Fruit fly (Drosophila melanogaster) whole organism, embryonic: Measurements from ENCODE around the gene Alg12.
A peak's percentile ranks its signal among the peaks of the same experiment; 100 is the strongest.

Experiments used
- CG11398 ChIP-seq: fragments of 200-800 bp; sonication (Bioruptor generic); optimal IDR thresholded peaks from 2 replicates; lab custom pipeline; 2016; ENCODE audit warnings: missing biosample characterization, missing genetic modification characterization
- CG11723 ChIP-seq: fragments of 200-800 bp; sonication (Bioruptor generic); optimal IDR thresholded peaks from 2 replicates; lab custom pipeline; 2017; ENCODE audit warnings: missing biosample characterization, mild to moderate bottlenecking, missing genetic modification characterization
- CG12744 ChIP-seq: fragments of 200-800 bp; sonication (Bioruptor generic); optimal IDR thresholded peaks from 2 replicates; lab custom pipeline; 2016; ENCODE audit warnings: missing biosample characterization, missing genetic modification characterization
- CG13123 ChIP-seq: fragments of 200-800 bp; sonication (Bioruptor generic); optimal IDR thresholded peaks from 2 replicates; lab custom pipeline; 2016; ENCODE audit warnings: missing biosample characterization, missing genetic modification characterization
- CG13624 ChIP-seq: fragments of 200-800 bp; sonication (Bioruptor generic); optimal IDR thresholded peaks from 2 replicates; lab custom pipeline; 2016; ENCODE audit warnings: missing biosample characterization, missing genetic modification characterization
- CG1602 ChIP-seq: fragments of 200-800 bp; sonication (Bioruptor generic); optimal IDR thresholded peaks from 3 replicates; lab custom pipeline; 2016; ENCODE audit warnings: missing biosample characterization, missing genetic modification characterization
- CG31224 ChIP-seq: fragments of 200-800 bp; sonication (Bioruptor generic); IDR thresholded peaks from 2 replicates; pipeline ENCODE4 v1.3.6; 2022; ENCODE audit warnings: missing biosample characterization, missing genetic modification characterization
- CG4282 ChIP-seq: fragments of 200-800 bp; sonication (Bioruptor generic); optimal IDR thresholded peaks from 2 replicates; lab custom pipeline; 2016; ENCODE audit warnings: missing biosample characterization, missing genetic modification characterization
- CG4328 ChIP-seq: fragments of 200-800 bp; sonication (Bioruptor generic); optimal IDR thresholded peaks from 3 replicates; lab custom pipeline; 2017; ENCODE audit warnings: missing biosample characterization, missing genetic modification reagents, missing genetic modification characterization
- CG4617 ChIP-seq: fragments of 200-800 bp; sonication (Bioruptor generic); optimal IDR thresholded peaks from 3 replicates; lab custom pipeline; 2016; ENCODE audit warnings: missing biosample characterization, missing genetic modification characterization, borderline replicate concordance
- CG5180 ChIP-seq: fragments of 200-800 bp; sonication (Bioruptor generic); optimal IDR thresholded peaks from 3 replicates; lab custom pipeline; 2017; ENCODE audit warnings: missing biosample characterization, missing genetic modification characterization, mild to moderate bottlenecking, moderate library complexity, missing genetic modification reagents
- CG7839 ChIP-seq: fragments of 200-800 bp; sonication (Bioruptor generic); optimal IDR thresholded peaks from 3 replicates; lab custom pipeline; 2018; ENCODE audit warnings: missing biosample characterization, mild to moderate bottlenecking, missing genetic modification characterization, moderate library complexity
- CG7963 ChIP-seq: fragments of 200-800 bp; sonication (Bioruptor generic); IDR thresholded peaks from 3 replicates; pipeline ENCODE4 v1.3.6; 2022; ENCODE audit warnings: missing biosample characterization, missing genetic modification characterization; ENCODE audit not compliant: partially characterized antibody
- CG8478 ChIP-seq: fragments of >200 bp; optimal IDR thresholded peaks from 2 replicates; lab custom pipeline; 2018
- CG9727 ChIP-seq: fragments of 200-800 bp; sonication (Bioruptor generic); optimal IDR thresholded peaks from 3 replicates; lab custom pipeline; 2017; ENCODE audit warnings: missing biosample characterization, mild to moderate bottlenecking, missing genetic modification characterization
- CG9797 ChIP-seq: fragments of 200-800 bp; sonication (Bioruptor generic); optimal IDR thresholded peaks from 3 replicates; lab custom pipeline; 2018; ENCODE audit warnings: missing biosample characterization, mild to moderate bottlenecking, missing genetic modification characterization
- CG9932 ChIP-seq: fragments of 200-800 bp; sonication (Bioruptor generic); IDR thresholded peaks from 2 replicates; pipeline ENCODE4 v1.3.6; 2022; ENCODE audit warnings: missing biosample characterization, missing genetic modification characterization
- D ChIP-seq, 2 experiments: fragments of 200-800 bp in 1 of 2; fragments of >200 bp in 1 of 2; sonication (Bioruptor generic) in 1 of 2; optimal IDR thresholded peaks; 2 replicates in 1 of 2; 3 replicates in 1 of 2; lab custom pipeline; 2017; ENCODE audit warnings: mild to moderate bottlenecking in 1 of 2, missing biosample characterization in 1 of 2, missing genetic modification characterization in 1 of 2, missing genetic modification reagents in 1 of 2
- Dbx ChIP-seq: fragments of 200-800 bp; sonication (Bioruptor generic); IDR thresholded peaks from 3 replicates; pipeline ENCODE4 v1.3.6; 2022; ENCODE audit warnings: missing biosample characterization, missing genetic modification characterization
- Dp ChIP-seq: fragments of 200-800 bp; sonication (Bioruptor generic); optimal IDR thresholded peaks from 2 replicates; lab custom pipeline; 2018; ENCODE audit warnings: missing biosample characterization, mild to moderate bottlenecking, missing genetic modification characterization, moderate library complexity
- E2f2 ChIP-seq: fragments of 200-800 bp; sonication (Bioruptor generic); IDR thresholded peaks from 2 replicates; pipeline ENCODE4 v1.3.6; 2022; ENCODE audit warnings: missing biosample characterization, missing genetic modification characterization
- Ets65A ChIP-seq: fragments of 200-800 bp; sonication (Bioruptor generic); peaks from one replicate; lab custom pipeline; 2016; ENCODE audit warnings: missing biosample characterization, missing genetic modification characterization
- Ets97D ChIP-seq: fragments of 200-800 bp; sonication (Bioruptor generic); optimal IDR thresholded peaks from 3 replicates; lab custom pipeline; 2016; ENCODE audit warnings: missing biosample characterization, missing genetic modification characterization
- H2.0 ChIP-seq: fragments of 200-800 bp; sonication (Bioruptor generic); IDR thresholded peaks from 2 replicates; pipeline ENCODE4 v1.3.6; 2022; ENCODE audit warnings: missing biosample characterization, missing genetic modification characterization
- Hand ChIP-seq: fragments of 200-800 bp; sonication (Bioruptor generic); optimal IDR thresholded peaks from 2 replicates; lab custom pipeline; 2017; ENCODE audit warnings: mild to moderate bottlenecking, missing biosample characterization, missing genetic modification reagents, missing genetic modification characterization
- Hr51 ChIP-seq, 2 experiments: fragments of 200-800 bp; sonication (Bioruptor generic); optimal IDR thresholded peaks; 2 replicates in 1 of 2; 3 replicates in 1 of 2; lab custom pipeline; 2016 to 2018; ENCODE audit warnings: missing biosample characterization in 2 of 2, missing genetic modification characterization in 2 of 2, mild to moderate bottlenecking in 1 of 2, moderate library complexity in 1 of 2
- Kr ChIP-seq: fragments of 200-800 bp; sonication (Bioruptor generic); optimal IDR thresholded peaks from 2 replicates; lab custom pipeline; 2017; ENCODE audit warnings: missing biosample characterization, mild to moderate bottlenecking, missing genetic modification characterization
- MBD-R2 ChIP-seq: fragments of 200-800 bp; sonication (Bioruptor generic); IDR thresholded peaks from 2 replicates; pipeline ENCODE4 v1.3.6; 2022; ENCODE audit warnings: missing biosample characterization, missing genetic modification characterization
- MESR4 ChIP-seq: fragments of 200-800 bp; sonication (Bioruptor generic); optimal IDR thresholded peaks from 2 replicates; lab custom pipeline; 2018; ENCODE audit warnings: missing biosample characterization, mild to moderate bottlenecking, missing genetic modification characterization, moderate library complexity
- Myb ChIP-seq: fragments of 200-800 bp; sonication (Bioruptor generic); optimal IDR thresholded peaks from 2 replicates; lab custom pipeline; 2016; ENCODE audit warnings: missing biosample characterization, missing genetic modification characterization
- NC2α ChIP-seq: fragments of 200-800 bp; sonication (Bioruptor generic); optimal IDR thresholded peaks from 2 replicates; lab custom pipeline; 2016; ENCODE audit warnings: missing biosample characterization, missing genetic modification characterization
- NC2β ChIP-seq: fragments of 200-800 bp; sonication (Bioruptor generic); optimal IDR thresholded peaks from 2 replicates; lab custom pipeline; 2016; ENCODE audit warnings: missing biosample characterization, missing genetic modification characterization
- NK7.1 ChIP-seq: fragments of 200-800 bp; sonication (Bioruptor generic); optimal IDR thresholded peaks from 3 replicates; lab custom pipeline; 2016; ENCODE audit warnings: missing biosample characterization, missing genetic modification characterization
- Nf-YA ChIP-seq: fragments of 200-800 bp; sonication (Bioruptor generic); IDR thresholded peaks from 2 replicates; pipeline ENCODE4 v1.3.6; 2022; ENCODE audit warnings: missing biosample characterization, missing genetic modification characterization
- Opbp ChIP-seq: fragments of 200-800 bp; sonication (Bioruptor generic); IDR thresholded peaks from 3 replicates; pipeline ENCODE4 v1.3.6; 2022; ENCODE audit warnings: missing biosample characterization, missing genetic modification characterization; ENCODE audit not compliant: partially characterized antibody
- az2 ChIP-seq: fragments of 200-800 bp; sonication (Bioruptor generic); optimal IDR thresholded peaks from 3 replicates; lab custom pipeline; 2016; ENCODE audit warnings: missing biosample characterization, missing genetic modification characterization
- bigmax ChIP-seq: fragments of 200-800 bp; sonication (Bioruptor generic); optimal IDR thresholded peaks from 2 replicates; lab custom pipeline; 2018; ENCODE audit warnings: missing biosample characterization, mild to moderate bottlenecking, missing genetic modification characterization
- btn ChIP-seq: fragments of 200-800 bp; sonication (Bioruptor generic); optimal IDR thresholded peaks from 2 replicates; lab custom pipeline; 2016; ENCODE audit warnings: missing biosample characterization, missing genetic modification characterization
- cad ChIP-seq: fragments of >200 bp; optimal IDR thresholded peaks from 2 replicates; lab custom pipeline; 2017; ENCODE audit warnings: missing biosample characterization, missing genetic modification characterization
- gfzf ChIP-seq: fragments of 200-800 bp; sonication (Bioruptor generic); optimal IDR thresholded peaks from 2 replicates; lab custom pipeline; 2016; ENCODE audit warnings: missing biosample characterization, mild to moderate bottlenecking, missing genetic modification characterization, moderate library complexity
- hth ChIP-seq: fragments of >200 bp; optimal IDR thresholded peaks from 2 replicates; lab custom pipeline; 2017; ENCODE audit warnings: inconsistent platforms
- nmo ChIP-seq: fragments of 200-800 bp; sonication (Bioruptor generic); optimal IDR thresholded peaks from 2 replicates; lab custom pipeline; 2018; ENCODE audit warnings: missing biosample characterization, mild to moderate bottlenecking, missing genetic modification characterization, moderate library complexity
- otp ChIP-seq: fragments of 200-800 bp; sonication (Bioruptor generic); IDR thresholded peaks from 3 replicates; pipeline ENCODE4, ENCODE4 v1.3.6; 2022; ENCODE audit warnings: missing biosample characterization, missing genetic modification characterization
- pzg ChIP-seq: fragments of 200-800 bp; sonication (Bioruptor generic); optimal IDR thresholded peaks from 3 replicates; lab custom pipeline; 2018; ENCODE audit warnings: missing biosample characterization, mild to moderate bottlenecking, missing genetic modification characterization, moderate library complexity
- sens ChIP-seq: fragments of 200-800 bp; sonication (Bioruptor generic); peaks from one replicate; lab custom pipeline; 2016; ENCODE audit warnings: missing biosample characterization, missing genetic modification characterization
- sisA ChIP-seq: fragments of 200-800 bp; sonication (Bioruptor generic); IDR thresholded peaks from 2 replicates; pipeline ENCODE4 v1.3.6; 2022; ENCODE audit warnings: missing biosample characterization, missing genetic modification characterization
- slbo ChIP-seq: fragments of 200-800 bp; sonication (Bioruptor generic); IDR thresholded peaks from 2 replicates; pipeline ENCODE4 v1.3.6; 2022; ENCODE audit warnings: missing biosample characterization, missing genetic modification characterization
- sr ChIP-seq: fragments of 200-800 bp; sonication (Bioruptor generic); IDR thresholded peaks from 3 replicates; pipeline ENCODE4 v1.3.6; 2022; ENCODE audit warnings: missing biosample characterization, missing genetic modification characterization
- tll ChIP-seq, 2 experiments: fragments of 200-800 bp in 1 of 2; fragments of >200 bp in 1 of 2; sonication (Bioruptor generic) in 1 of 2; optimal IDR thresholded peaks; 2 replicates each; lab custom pipeline; 2017 to 2019; ENCODE audit warnings: missing biosample characterization in 2 of 2, missing genetic modification characterization in 2 of 2, mild to moderate bottlenecking in 1 of 2, moderate library complexity in 1 of 2
- zfh1 ChIP-seq: fragments of 200-800 bp; sonication (Bioruptor generic); IDR thresholded peaks from 3 replicates; pipeline ENCODE4 v1.3.6; 2022; ENCODE audit warnings: missing biosample characterization, missing genetic modification characterization

Gene Alg12

dm6 chr3R:9747900-9748663 is 8.2 kb upstream of the Alg12 start:
- TF ChIP-seq MBD-R2 (peak; percentile 15; the same call in 1 of the 2 replicates), E2f2 (peak; percentile 80), CG12744 (GFP tag; lab: Kevin White, UChicago) (no peak), Ets97D (no peak), MESR4 (GFP tag; lab: Kevin White, UChicago) (peak; percentile 60), CG9932 (GFP tag; lab: Robert Waterston, UW) (no peak), Ets65A (GFP tag; lab: Kevin White, UChicago) (no peak), Myb (GFP tag; lab: Kevin White, UChicago) (peak; percentile 15), CG4617 (GFP tag; lab: Kevin White, UChicago) (peak; percentile 70), NK7.1 (GFP tag; lab: Kevin White, UChicago) (no peak), Hand (GFP tag; lab: Kevin White, UChicago) (no peak), gfzf (GFP tag; lab: Kevin White, UChicago) (peak; percentile 85), CG9727 (GFP tag; lab: Kevin White, UChicago) (no peak), Dp (GFP tag; lab: Kevin White, UChicago) (peak; percentile 75), pzg (GFP tag; lab: Kevin White, UChicago) (peak; percentile 50), CG13624 (no peak), bigmax (GFP tag; lab: Kevin White, UChicago) (peak; percentile 90), CG9797 (GFP tag; lab: Kevin White, UChicago) (peak; percentile 42), otp (no peak), Kr (GFP tag; lab: Kevin White, UChicago) (no peak), sens (peak; percentile 18), CG1602 (no peak), nmo (GFP tag; lab: Kevin White, UChicago) (no peak)

- TF ChIP-seq cad (GFP tag; lab: Kevin White, UChicago) (no peak), CG7963 (GFP tag; lab: Robert Waterston, UW) (0 out of 3 replicates have a peak, but pooled peaks have one; percentile 48), Kr (GFP tag; lab: Kevin White, UChicago) (no peak), sisA (GFP tag; lab: Robert Waterston, UW) (no peak), CG31224 (GFP tag; lab: Robert Waterston, UW) (no peak), CG7839 (tag; lab: Kevin White, UChicago) (no peak), slbo (no peak), D (optimal IDR thresholded peaks at IDR 0.05; lab: Kevin White, UChicago) (no peak), D (GFP tag; optimal IDR thresholded peaks at IDR 0.05; lab: Kevin White, UChicago) (no peak), tll (GFP tag; optimal IDR thresholded peaks at IDR 0.05; lab: Kevin White, UChicago) (no peak), Hr51 (GFP tag; optimal IDR thresholded peaks at IDR 0.05; lab: Kevin White, UChicago) (no peak), btn (GFP tag; lab: Kevin White, UChicago) (no peak), sr (GFP tag; lab: Robert Waterston, UW) (no peak), CG4328 (no peak), hth (lab: Kevin White, UChicago) (no peak), CG11723 (no peak), NC2α (GFP tag; lab: Kevin White, UChicago) (no peak), zfh1 (GFP tag; lab: Robert Waterston, UW) (no peak), az2 (GFP tag; lab: Kevin White, UChicago) (no peak), CG8478 (lab: Kevin White, UChicago) (no peak), CG11398 (GFP tag; lab: Kevin White, UChicago) (no peak), CG5180 (no peak), Dbx (no peak), CG13123 (no peak), Opbp (GFP tag; lab: Robert Waterston, UW) (peak; percentile 52; the same call in 1 of the 3 replicates), NC2β (no peak), CG4282 (no peak), H2.0 (GFP tag; lab: Robert Waterston, UW) (no peak), Nf-YA (GFP tag; lab: Robert Waterston, UW) (no peak)
These were observed 1.8 kb upstream of the Alg12 start, which contains the start of gene Tti1 for dm6 chr3R:9754487-9754886. Tti1 (minus strand) TSS chr3R:9754686.
